Fruit fly (Drosophila melanogaster) whole organism: ENCODE measurements around the gene isoQC.

Experiments
- CG8478 ChIP-seq: fragments of >200 bp; optimal IDR thresholded peaks from 2 replicates; lab custom pipeline; 2018; ENCODE audit warnings: inconsistent platforms
- Dll ChIP-seq: fragments of >200 bp; optimal IDR thresholded peaks from 2 replicates; lab custom pipeline; 2017
- EcR ChIP-seq, 2 experiments: fragments of >200 bp; optimal IDR thresholded peaks; 2 replicates each; lab custom pipeline; 2017; ENCODE audit warnings: missing biosample characterization in 2 of 2, missing genetic modification characterization in 2 of 2, missing genetic modification reagents in 2 of 2
- psq ChIP-seq: fragments of >200 bp; optimal IDR thresholded peaks from 2 replicates; lab custom pipeline; 2017
- usp ChIP-seq: fragments of >200 bp; optimal IDR thresholded peaks from 2 replicates; lab custom pipeline; 2017; ENCODE audit warnings: missing biosample characterization, missing genetic modification characterization, mixed read lengths

DNA sequence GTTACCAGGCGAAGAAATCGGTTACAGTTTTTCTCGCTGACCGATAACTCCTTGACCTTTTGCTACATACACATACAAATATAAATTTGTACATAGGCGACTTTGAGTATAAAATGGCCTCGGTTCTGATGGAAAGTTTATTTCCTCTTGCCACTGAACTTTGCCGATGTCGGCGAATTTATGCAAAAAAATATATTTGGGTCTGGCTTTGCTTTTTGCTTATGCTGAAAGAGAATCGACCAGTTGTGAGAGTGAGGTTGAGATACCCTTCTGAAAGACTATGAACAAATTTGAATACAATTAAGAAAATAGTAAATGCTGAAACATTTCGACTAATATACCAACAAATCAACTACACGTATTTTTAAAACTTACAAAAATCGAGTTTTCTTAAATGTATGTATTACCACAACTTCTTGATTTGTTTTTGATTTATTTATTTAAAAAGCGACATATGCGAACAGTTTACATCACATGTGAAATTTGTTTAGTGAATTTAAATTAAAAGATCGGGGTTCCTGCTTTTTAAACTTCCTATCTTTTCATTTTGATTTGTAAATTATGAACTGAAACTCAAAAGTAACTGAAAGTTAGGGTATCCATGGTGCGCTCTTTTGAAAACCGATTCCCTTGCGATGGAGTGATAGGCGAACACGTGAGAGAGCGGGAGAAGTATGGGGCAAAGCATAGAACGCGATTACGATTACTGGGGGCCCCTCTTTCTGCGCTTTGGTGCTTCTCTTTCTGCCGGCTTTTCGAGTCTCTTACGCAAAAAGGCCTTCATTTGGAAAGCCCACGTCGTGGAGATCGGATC lies 35.1 kb downstream of the isoQC start:
- TF ChIP-seq usp (no peak), Dll (no peak), EcR (GFP tag; optimal IDR thresholded peaks at IDR 0.05; lab: Kevin White, UChicago) (no peak), psq (lab: Kevin White, UChicago) (no peak), CG8478 (lab: Kevin White, UChicago) (no peak)
